Fruit fly (Drosophila melanogaster): Measurements from ENCODE around the gene CG33725.

dm6 chr3L:12526433-12527113 lies 44.2 kb downstream of the CG33725 start, which contains the start of gene eIF2beta:
- TF ChIP-seq Sin3A (optimal IDR thresholded peaks at IDR 0.05) (no peak), ttk (optimal IDR thresholded peaks at IDR 0.05) (no peak), h (optimal IDR thresholded peaks at IDR 0.05) (no peak), insv (optimal IDR thresholded peaks at IDR 0.05) (no peak), psq (optimal IDR thresholded peaks at IDR 0.05) (no peak)
